Worm (Caenorhabditis elegans): ENCODE data around the gene nucb-1.
A peak's percentile ranks its signal among the peaks of the same experiment; 100 is the strongest.

- TF ChIP-seq hlh-4 (tag; optimal IDR thresholded peaks at IDR 0.05) (no peak), tlp-1 (tag; optimal IDR thresholded peaks at IDR 0.05) (no peak), pag-3 (tag; optimal IDR thresholded peaks at IDR 0.05; ENCODE audit: borderline replicate concordance, insufficient read depth) (no peak), dpl-1 (GFP tag; optimal IDR thresholded peaks at IDR 0.05) (peak; percentile 46 to 63 (median 57)), lsy-2 (tag; optimal IDR thresholded peaks at IDR 0.05) (peak; percentile 77 to 92), alr-1 (tag; optimal IDR thresholded peaks at IDR 0.05; ENCODE audit: borderline replicate concordance) (no peak), fos-1 (tag; optimal IDR thresholded peaks at IDR 0.05) (peak; percentile 79), ama-1 (optimal IDR thresholded peaks at IDR 0.05) (no peak), ces-1 (GFP tag; optimal IDR thresholded peaks at IDR 0.05) (no peak), fkh-8 (tag; optimal IDR thresholded peaks at IDR 0.05) (peak; percentile 54), snpc-4 (tag; optimal IDR thresholded peaks at IDR 0.05) (no peak), tbx-2 (tag; optimal IDR thresholded peaks at IDR 0.05) (peak; percentile 80), nhr-11 (tag; optimal IDR thresholded peaks at IDR 0.05) (peak; percentile 2)
These were observed at the start of gene nucb-1 for ce11 chrX:10197204-10197756.
